Worm (Caenorhabditis elegans) whole organism, young adult: ENCODE data around the gene Y47D3B.12.

Source experiments
- B0035.1 ChIP-seq: sonication (generic microtip); optimal IDR thresholded peaks from 2 replicates; lab custom pipeline; 2016; ENCODE audit warnings: missing genetic modification characterization, mild to moderate bottlenecking, missing compliant biosample characterization, missing genotype, missing genetic modification reagents
- B0261.1 ChIP-seq: sonication (generic microtip); optimal IDR thresholded peaks from 2 replicates; lab custom pipeline; 2016; ENCODE audit warnings: mild to moderate bottlenecking, missing genetic modification characterization, moderate library complexity, missing compliant biosample characterization
- C06A6.2 ChIP-seq: fragments of 200-800 bp; sonication (Bioruptor generic); conservative IDR thresholded peaks from 2 replicates; pipeline ENCODE4 v1.3.6; 2022; ENCODE audit warnings: missing genetic modification characterization, missing compliant biosample characterization
- F33H1.4 ChIP-seq: fragments of 200-800 bp; sonication (Bioruptor generic); IDR thresholded peaks from 2 replicates; pipeline ENCODE4 v1.3.6; 2022; ENCODE audit warnings: missing genetic modification reagents, missing genetic modification characterization, missing compliant biosample characterization
- K11D2.4 ChIP-seq: fragments of 200-800 bp; sonication (Bioruptor generic); IDR thresholded peaks from 2 replicates; pipeline ENCODE4 v1.3.6; 2022; ENCODE audit warnings: missing genetic modification reagents, missing genetic modification characterization, missing compliant biosample characterization
- Y53G8AR.9 ChIP-seq: fragments of 200-800 bp; sonication (Bioruptor generic); conservative IDR thresholded peaks from 2 replicates; pipeline ENCODE4 v1.3.6; 2022; ENCODE audit warnings: missing genetic modification reagents, missing genetic modification characterization, missing compliant biosample characterization
- Y67H2A.10 ChIP-seq: fragments of 200-800 bp; sonication (Bioruptor generic); conservative IDR thresholded peaks from 2 replicates; pipeline ENCODE4 v1.3.6; 2022; ENCODE audit warnings: missing genetic modification reagents, missing genetic modification characterization, missing compliant biosample characterization
- akir-1 ChIP-seq: fragments of 200-800 bp; sonication (Bioruptor generic); optimal IDR thresholded peaks from 2 replicates; lab custom pipeline; 2018; ENCODE audit warnings: mild to moderate bottlenecking, missing genetic modification characterization, moderate library complexity, missing compliant biosample characterization
- athp-1 ChIP-seq: sonication (generic microtip); optimal IDR thresholded peaks from 2 replicates; lab custom pipeline; 2017; ENCODE audit warnings: mild to moderate bottlenecking, missing genetic modification characterization, missing compliant biosample characterization
- attf-3 ChIP-seq: fragments of 200-800 bp; sonication (Bioruptor generic); conservative IDR thresholded peaks from 2 replicates; pipeline ENCODE4 v1.3.6; 2022; ENCODE audit warnings: missing genetic modification reagents, missing genetic modification characterization, missing compliant biosample characterization
- attf-6 ChIP-seq: fragments of 200-800 bp; sonication (Bioruptor generic); IDR thresholded peaks from 2 replicates; pipeline ENCODE4 v1.3.6; 2022; ENCODE audit warnings: missing genetic modification reagents, missing genetic modification characterization, missing compliant biosample characterization
- ccch-3 ChIP-seq: fragments of 200-800 bp; sonication (Bioruptor generic); optimal IDR thresholded peaks from 2 replicates; lab custom pipeline; 2018; ENCODE audit warnings: mild to moderate bottlenecking, missing genetic modification characterization, missing compliant biosample characterization
- cebp-1 ChIP-seq, 2 experiments: fragments of 200-800 bp in 1 of 2; sonication (Bioruptor generic) in 1 of 2; sonication (generic microtip) in 1 of 2; IDR thresholded peaks in 1 of 2; optimal IDR thresholded peaks in 1 of 2; 2 replicates each; pipeline versions ENCODE4 v1.3.6 to Lab custom; 2017 to 2022; ENCODE audit warnings: missing compliant biosample characterization in 2 of 2, missing genetic modification characterization in 2 of 2, mild to moderate bottlenecking in 1 of 2, missing genetic modification reagents in 1 of 2, moderate library complexity in 1 of 2
- cebp-2 ChIP-seq: fragments of 200-800 bp; sonication (Bioruptor generic); IDR thresholded peaks from 2 replicates; pipeline ENCODE4 v1.3.6; 2022; ENCODE audit warnings: missing genetic modification characterization, missing compliant biosample characterization
- ceh-100 ChIP-seq: fragments of 200-800 bp; sonication (Bioruptor generic); IDR thresholded peaks from 2 replicates; pipeline ENCODE4 v1.3.6; 2022; ENCODE audit warnings: missing genetic modification reagents, missing genetic modification characterization, missing compliant biosample characterization
- ceh-40 ChIP-seq: fragments of 200-800 bp; sonication (Bioruptor generic); IDR thresholded peaks from 2 replicates; pipeline ENCODE4 v1.3.6; 2022; ENCODE audit warnings: missing genetic modification characterization, missing compliant biosample characterization
- ceh-79 ChIP-seq: sonication (generic microtip); optimal IDR thresholded peaks from 2 replicates; lab custom pipeline; 2017; ENCODE audit warnings: mild to moderate bottlenecking, missing genetic modification characterization, missing compliant biosample characterization
- ceh-91 ChIP-seq: fragments of 200-800 bp; sonication (Bioruptor generic); IDR thresholded peaks from 2 replicates; pipeline ENCODE4 v1.3.6; 2022; ENCODE audit warnings: missing genetic modification reagents, missing genetic modification characterization, missing compliant biosample characterization
- chd-7 ChIP-seq: sonication (generic microtip); optimal IDR thresholded peaks from 2 replicates; lab custom pipeline; 2016; ENCODE audit warnings: mild to moderate bottlenecking, missing genetic modification characterization, moderate library complexity, missing compliant biosample characterization
- die-1 ChIP-seq: sonication (generic microtip); optimal IDR thresholded peaks from 2 replicates; lab custom pipeline; 2016; ENCODE audit warnings: missing genotype, mild to moderate bottlenecking, missing genetic modification characterization, missing compliant biosample characterization
- egrh-3 ChIP-seq: fragments of 200-800 bp; sonication (Bioruptor generic); IDR thresholded peaks from 2 replicates; pipeline ENCODE4 v1.3.6; 2022; ENCODE audit warnings: missing genetic modification reagents, missing genetic modification characterization, missing compliant biosample characterization
- him-1 ChIP-seq: sonication (generic microtip); optimal IDR thresholded peaks from 2 replicates; lab custom pipeline; 2016; ENCODE audit warnings: missing genotype, missing genetic modification reagents, missing genetic modification characterization, missing compliant biosample characterization
- hmg-20 ChIP-seq: fragments of 200-800 bp; sonication (Bioruptor generic); IDR thresholded peaks from 2 replicates; pipeline ENCODE4 v1.3.6; 2022; ENCODE audit warnings: missing genetic modification reagents, missing genetic modification characterization, missing compliant biosample characterization
- let-526 ChIP-seq: fragments of 200-800 bp; sonication (Bioruptor generic); IDR thresholded peaks from 2 replicates; pipeline ENCODE4 v1.3.6; 2022; ENCODE audit warnings: missing genetic modification reagents, missing genetic modification characterization, missing compliant biosample characterization
- lin-26 ChIP-seq: fragments of 200-800 bp; sonication (Bioruptor generic); IDR thresholded peaks from 2 replicates; pipeline ENCODE4 v1.3.6; 2022; ENCODE audit warnings: missing genetic modification reagents, missing genetic modification characterization, missing compliant biosample characterization
- lin-54 ChIP-seq: fragments of 200-800 bp; sonication (Bioruptor generic); optimal IDR thresholded peaks from 2 replicates; lab custom pipeline; 2018; ENCODE audit warnings: mild to moderate bottlenecking, missing genetic modification characterization, missing compliant biosample characterization
- madf-10 ChIP-seq: sonication (generic microtip); optimal IDR thresholded peaks from 2 replicates; lab custom pipeline; 2016; ENCODE audit warnings: mild to moderate bottlenecking, missing genetic modification characterization, missing compliant biosample characterization
- madf-3 ChIP-seq: fragments of 200-800 bp; sonication (Bioruptor generic); IDR thresholded peaks from 2 replicates; pipeline ENCODE4 v1.3.6; 2022; ENCODE audit warnings: missing genetic modification reagents, missing genetic modification characterization, missing compliant biosample characterization
- madf-8 ChIP-seq: fragments of 200-800 bp; sonication (Bioruptor generic); conservative IDR thresholded peaks from 2 replicates; pipeline ENCODE4 v1.3.6; 2022; ENCODE audit warnings: missing genetic modification reagents, missing genetic modification characterization, missing compliant biosample characterization
- nfya-2 ChIP-seq: fragments of 200-800 bp; sonication (Bioruptor generic); IDR thresholded peaks from 2 replicates; pipeline ENCODE4 v1.3.6; 2022; ENCODE audit warnings: missing genetic modification reagents, missing genetic modification characterization, missing compliant biosample characterization
- nfyb-1 ChIP-seq: fragments of 200-800 bp; sonication (Bioruptor generic); IDR thresholded peaks from 2 replicates; pipeline ENCODE4 v1.3.6; 2022; ENCODE audit warnings: missing genetic modification reagents, missing genetic modification characterization, missing compliant biosample characterization
- nhr-179 ChIP-seq: sonication (generic microtip); optimal IDR thresholded peaks from 2 replicates; lab custom pipeline; 2016; ENCODE audit warnings: mild to moderate bottlenecking, missing genetic modification characterization, missing compliant biosample characterization
- nhr-80 ChIP-seq: sonication (generic microtip); optimal IDR thresholded peaks from 2 replicates; lab custom pipeline; 2016; ENCODE audit warnings: missing genetic modification characterization, missing compliant biosample characterization
- pha-4 ChIP-seq: fragments of 150-350 bp; sonication (generic microtip); optimal IDR thresholded peaks from 2 replicates; lab custom pipeline; 2014; ENCODE audit warnings: missing biosample characterization, missing genetic modification reagents, missing genetic modification characterization
- sdz-38 ChIP-seq: sonication (generic microtip); optimal IDR thresholded peaks from 2 replicates; lab custom pipeline; 2016; ENCODE audit warnings: missing genotype, missing genetic modification characterization, missing compliant biosample characterization
- sea-2 ChIP-seq: fragments of 200-800 bp; sonication (Bioruptor generic); IDR thresholded peaks from 2 replicates; pipeline ENCODE4 v1.3.6; 2022; ENCODE audit warnings: missing genetic modification characterization, missing compliant biosample characterization
- snpc-1.1 ChIP-seq: sonication (generic microtip); optimal IDR thresholded peaks from 2 replicates; lab custom pipeline; 2017; ENCODE audit warnings: missing genetic modification characterization, mild to moderate bottlenecking, missing compliant biosample characterization, antibody characterized with exemption, moderate library complexity, missing genotype, missing genetic modification reagents; ENCODE audit not compliant: insufficient read depth
- snpc-1.3 ChIP-seq: sonication (generic microtip); optimal IDR thresholded peaks from 2 replicates; lab custom pipeline; 2017; ENCODE audit warnings: missing genetic modification characterization, mild to moderate bottlenecking, missing compliant biosample characterization, antibody characterized with exemption, moderate library complexity, missing genotype, missing genetic modification reagents; ENCODE audit not compliant: insufficient read depth
- snpc-3.4 ChIP-seq: sonication (generic microtip); optimal IDR thresholded peaks from 2 replicates; lab custom pipeline; 2017; ENCODE audit warnings: missing genetic modification characterization, mild to moderate bottlenecking, missing compliant biosample characterization, antibody characterized with exemption, moderate library complexity, missing genotype, missing genetic modification reagents
- somi-1 ChIP-seq: fragments of 200-800 bp; sonication (Bioruptor generic); optimal IDR thresholded peaks from 2 replicates; lab custom pipeline; 2018; ENCODE audit warnings: mild to moderate bottlenecking, missing genetic modification characterization, missing compliant biosample characterization
- tbx-9 ChIP-seq: sonication (generic microtip); optimal IDR thresholded peaks from 2 replicates; lab custom pipeline; 2016; ENCODE audit warnings: borderline replicate concordance, missing genetic modification characterization, inconsistent platforms, missing compliant biosample characterization
- zfh-2 ChIP-seq: fragments of 200-800 bp; sonication (Bioruptor generic); conservative IDR thresholded peaks from 2 replicates; pipeline ENCODE4 v1.3.6; 2022; ENCODE audit warnings: missing genetic modification reagents, missing genetic modification characterization, missing compliant biosample characterization
- ztf-26 ChIP-seq: sonication (generic microtip); optimal IDR thresholded peaks from 2 replicates; lab custom pipeline; 2017; ENCODE audit warnings: missing genetic modification characterization, missing compliant biosample characterization
- ztf-3 ChIP-seq: fragments of 200-800 bp; sonication (Bioruptor generic); optimal IDR thresholded peaks from 2 replicates; lab custom pipeline; 2018; ENCODE audit warnings: mild to moderate bottlenecking, missing genetic modification characterization, missing compliant biosample characterization
- ztf-6 ChIP-seq: fragments of 200-800 bp; sonication (Bioruptor generic); IDR thresholded peaks from 2 replicates; pipeline ENCODE4 v1.3.6; 2022; ENCODE audit warnings: missing genetic modification reagents, missing genetic modification characterization, missing compliant biosample characterization

Y47D3B.12 gene

DNA sequence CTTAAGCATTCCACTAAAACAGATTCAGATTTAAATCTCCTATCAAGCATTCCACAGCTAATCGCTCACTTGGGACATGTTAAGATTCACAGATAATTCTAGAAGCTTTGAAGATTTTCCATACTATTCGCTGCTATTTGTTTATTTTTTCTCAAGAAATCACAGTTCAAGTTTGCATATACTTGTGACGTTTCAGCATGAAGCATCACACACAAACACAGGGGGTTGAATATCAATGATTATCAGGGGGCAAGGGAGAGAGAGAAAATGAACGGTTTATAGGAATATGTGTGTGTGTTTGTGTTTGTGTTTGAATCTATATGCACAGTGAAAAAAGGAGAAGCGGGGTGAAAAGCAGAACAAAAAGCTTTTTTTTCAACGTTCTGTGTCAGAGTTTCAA is at the start of gene Y47D3B.12:
Gene Y47D3B.12, plus strand, starts transcription at position 301 of the 400 bp plus-strand sequence.
- TF ChIP-seq let-526 (GFP tag; lab: Robert Waterston, UW) (no peak), ceh-40 (GFP tag; lab: Robert Waterston, UW) (no peak), snpc-3.4 (tag; lab: Kevin White, UChicago) (no peak), C06A6.2 (GFP tag; lab: Robert Waterston, UW) (no peak), attf-3 (no peak), K11D2.4 (no peak), hmg-20 (GFP tag; lab: Robert Waterston, UW) (no peak), F33H1.4 (GFP tag; lab: Robert Waterston, UW) (no peak), Y67H2A.10 (GFP tag; lab: Robert Waterston, UW) (no peak), ztf-26 (tag; lab: Kevin White, UChicago) (no peak), athp-1 (tag; lab: Kevin White, UChicago) (no peak), lin-26 (no peak), ztf-3 (GFP tag; lab: Kevin White, UChicago) (no peak), somi-1 (GFP tag; lab: Kevin White, UChicago) (no peak), nhr-80 (tag; lab: Kevin White, UChicago) (no peak), snpc-1.1 (tag; lab: Kevin White, UChicago) (no peak), ccch-3 (GFP tag; lab: Kevin White, UChicago) (no peak), die-1 (tag; lab: Kevin White, UChicago) (no peak)

DNA sequence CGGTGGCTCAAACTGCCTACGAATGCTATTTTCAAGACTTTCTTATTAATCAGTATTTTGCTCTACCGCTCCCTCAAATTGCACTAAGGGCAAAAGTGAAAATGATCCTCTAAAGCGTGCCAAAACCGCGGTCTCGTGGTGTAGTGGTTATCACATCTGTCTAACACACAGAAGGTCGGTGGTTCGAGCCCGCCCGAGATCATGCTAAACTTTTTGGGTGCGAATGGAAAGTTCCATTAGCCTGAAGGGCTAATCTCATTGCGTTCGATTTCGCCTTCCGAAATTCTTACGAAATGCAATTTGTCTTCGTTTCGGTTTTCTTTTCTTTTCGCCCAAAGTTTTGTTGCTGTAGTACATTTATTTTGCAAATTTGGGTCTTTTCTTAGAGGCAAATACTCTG is 49.3 kb upstream of the Y47D3B.12 start:
- TF ChIP-seq tbx-9: no peak
- no peak for TF ChIP-seq cebp-1 (GFP tag; IDR thresholded peaks at IDR 0.05; lab: Robert Waterston, UW)
- peak; percentile 50 for TF ChIP-seq cebp-1 (tag; optimal IDR thresholded peaks at IDR 0.05; lab: Kevin White, UChicago)
- TF ChIP-seq him-1 (tag; lab: Kevin White, UChicago): no peak
- no peak for TF ChIP-seq pha-4
- TF ChIP-seq cebp-2: no peak
- no peak for TF ChIP-seq Y67H2A.10 (GFP tag; lab: Robert Waterston, UW)
- no peak for TF ChIP-seq ceh-79
- TF ChIP-seq nfyb-1 (GFP tag; lab: Robert Waterston, UW): no peak; the same call in 1 of the 2 replicates
- no peak for TF ChIP-seq akir-1 (GFP tag; lab: Kevin White, UChicago)
- TF ChIP-seq ceh-100 (GFP tag; lab: Robert Waterston, UW): no peak
- TF ChIP-seq F33H1.4 (GFP tag; lab: Robert Waterston, UW): 0 out of 2 replicates have a peak, but pooled peaks have one; percentile 23
- TF ChIP-seq sdz-38 (tag; lab: Kevin White, UChicago): no peak
- TF ChIP-seq chd-7: no peak
- no peak for TF ChIP-seq attf-3
- no peak for TF ChIP-seq ccch-3 (GFP tag; lab: Kevin White, UChicago)
- peak; percentile 19 for TF ChIP-seq snpc-1.3
- TF ChIP-seq Y53G8AR.9 (GFP tag; lab: Robert Waterston, UW): no peak
- TF ChIP-seq attf-6: no peak
- TF ChIP-seq B0035.1: no peak
- no peak for TF ChIP-seq ztf-6
- no peak for TF ChIP-seq hmg-20 (GFP tag; lab: Robert Waterston, UW)
- no peak for TF ChIP-seq nhr-179 (tag; lab: Kevin White, UChicago)
- no peak for TF ChIP-seq K11D2.4
- no peak for TF ChIP-seq sea-2 (GFP tag; lab: Robert Waterston, UW)
- TF ChIP-seq madf-8 (GFP tag; lab: Robert Waterston, UW): no peak
- TF ChIP-seq madf-3 (GFP tag; lab: Robert Waterston, UW): no peak
- TF ChIP-seq ceh-40 (GFP tag; lab: Robert Waterston, UW): no peak
- peak; percentile 63 for TF ChIP-seq B0261.1
- TF ChIP-seq zfh-2 (GFP tag; lab: Robert Waterston, UW): no peak
- peak; percentile 4 for TF ChIP-seq madf-10
- peak; percentile 21 for TF ChIP-seq die-1 (tag; lab: Kevin White, UChicago)
- peak; percentile 48 for TF ChIP-seq snpc-1.1 (tag; lab: Kevin White, UChicago)
- no peak for TF ChIP-seq egrh-3
- TF ChIP-seq ceh-91 (GFP tag; lab: Robert Waterston, UW): no peak
- TF ChIP-seq lin-54 (GFP tag; lab: Kevin White, UChicago): peak; percentile 29
- no peak for TF ChIP-seq nfya-2 (GFP tag; lab: Robert Waterston, UW)
